Fruit fly (Drosophila melanogaster) whole organism, embryonic: Measurements from ENCODE around the gene Swip-1.

Experiments used
- Asciz ChIP-seq: fragments of 200-800 bp; sonication (Bioruptor generic); optimal IDR thresholded peaks from 2 replicates; lab custom pipeline; 2017; ENCODE audit warnings: missing biosample characterization, mild to moderate bottlenecking, missing genetic modification characterization, missing genetic modification reagents
- Atf6 ChIP-seq: fragments of 200-800 bp; sonication (Bioruptor generic); IDR thresholded peaks from 2 replicates; pipeline ENCODE4 v1.3.6; 2022; ENCODE audit warnings: missing biosample characterization, missing genetic modification characterization
- B-H2 ChIP-seq: fragments of 200-800 bp; sonication (Bioruptor generic); optimal IDR thresholded peaks from 2 replicates; lab custom pipeline; 2018; ENCODE audit warnings: missing biosample characterization, mild to moderate bottlenecking, missing genetic modification characterization
- BtbVII ChIP-seq: fragments of 200-800 bp; sonication (Bioruptor generic); optimal IDR thresholded peaks from 3 replicates; lab custom pipeline; 2017; ENCODE audit warnings: missing biosample characterization, mild to moderate bottlenecking, missing genetic modification characterization
- Bteb2 ChIP-seq: fragments of 200-800 bp; sonication (Bioruptor generic); optimal IDR thresholded peaks from 2 replicates; lab custom pipeline; 2016; ENCODE audit warnings: missing biosample characterization, missing genetic modification characterization
- CG10274 ChIP-seq: fragments of 200-800 bp; sonication (Bioruptor generic); optimal IDR thresholded peaks from 3 replicates; lab custom pipeline; 2017; ENCODE audit warnings: missing biosample characterization, mild to moderate bottlenecking, missing genetic modification characterization
- CG11247 ChIP-seq: fragments of 200-800 bp; sonication (Bioruptor generic); IDR thresholded peaks from 2 replicates; pipeline ENCODE4 v1.3.6; 2022; ENCODE audit warnings: missing biosample characterization, missing genetic modification characterization
- CG12299 ChIP-seq: fragments of 200-800 bp; sonication (Bioruptor generic); optimal IDR thresholded peaks from 2 replicates; lab custom pipeline; 2018; ENCODE audit warnings: missing biosample characterization, mild to moderate bottlenecking, missing genetic modification characterization
- CG1233 ChIP-seq: fragments of 200-800 bp; sonication (Bioruptor generic); optimal IDR thresholded peaks from 4 replicates; lab custom pipeline; 2018; ENCODE audit warnings: missing biosample characterization, mild to moderate bottlenecking, missing genetic modification characterization
- CG13894 ChIP-seq: fragments of 200-800 bp; sonication (Bioruptor generic); optimal IDR thresholded peaks from 3 replicates; lab custom pipeline; 2018; ENCODE audit warnings: missing biosample characterization, mild to moderate bottlenecking, missing genetic modification characterization, moderate library complexity
- CG14014 ChIP-seq: fragments of 200-800 bp; sonication (Bioruptor generic); IDR thresholded peaks from 2 replicates; pipeline ENCODE4 v1.3.6; 2022; ENCODE audit warnings: missing biosample characterization, missing genetic modification characterization
- CG14667 ChIP-seq: fragments of 200-800 bp; sonication (Bioruptor generic); IDR thresholded peaks from 2 replicates; pipeline ENCODE4 v1.3.6; 2022; ENCODE audit warnings: missing biosample characterization, missing genetic modification characterization
- CG17568 ChIP-seq: fragments of 200-800 bp; sonication (Bioruptor generic); optimal IDR thresholded peaks from 2 replicates; lab custom pipeline; 2018; ENCODE audit warnings: missing biosample characterization, mild to moderate bottlenecking, missing genetic modification characterization, moderate library complexity
- CG1832 ChIP-seq: fragments of 200-800 bp; sonication (Bioruptor generic); optimal IDR thresholded peaks from 2 replicates; lab custom pipeline; 2017; ENCODE audit warnings: missing biosample characterization, mild to moderate bottlenecking, missing genetic modification characterization, inconsistent platforms
- CG18619 ChIP-seq: fragments of 200-800 bp; sonication (Bioruptor generic); optimal IDR thresholded peaks from 3 replicates; lab custom pipeline; 2017; ENCODE audit warnings: missing biosample characterization, mild to moderate bottlenecking, missing genetic modification characterization
- CG32532 ChIP-seq: fragments of 200-800 bp; sonication (Bioruptor generic); IDR thresholded peaks from 2 replicates; pipeline ENCODE4 v1.3.6; 2022; ENCODE audit warnings: missing biosample characterization, missing genetic modification characterization
- CG4404 ChIP-seq: fragments of 200-800 bp; sonication (Bioruptor generic); IDR thresholded peaks from 2 replicates; pipeline ENCODE4 v1.3.6; 2022; ENCODE audit warnings: missing biosample characterization, missing genetic modification characterization
- CG5180 ChIP-seq: fragments of 200-800 bp; sonication (Bioruptor generic); optimal IDR thresholded peaks from 3 replicates; lab custom pipeline; 2017; ENCODE audit warnings: missing biosample characterization, missing genetic modification characterization, mild to moderate bottlenecking, moderate library complexity, missing genetic modification reagents
- CG8388 ChIP-seq: fragments of 200-800 bp; sonication (Bioruptor generic); optimal IDR thresholded peaks from 2 replicates; lab custom pipeline; 2019; ENCODE audit warnings: missing biosample characterization, mild to moderate bottlenecking, missing genetic modification characterization, moderate library complexity
- CG8765 ChIP-seq: fragments of 200-800 bp; sonication (Bioruptor generic); IDR thresholded peaks from 2 replicates; pipeline ENCODE4 v1.3.6; 2022; ENCODE audit warnings: missing biosample characterization, missing genetic modification characterization
- D19B ChIP-seq: fragments of 200-800 bp; sonication (Bioruptor generic); optimal IDR thresholded peaks from 2 replicates; lab custom pipeline; 2017; ENCODE audit warnings: missing biosample characterization, mild to moderate bottlenecking, missing genetic modification characterization
- Dad ChIP-seq: fragments of 200-800 bp; sonication (Bioruptor generic); optimal IDR thresholded peaks from 3 replicates; lab custom pipeline; 2016; ENCODE audit warnings: missing biosample characterization, missing genetic modification characterization
- Dfd ChIP-seq, 2 experiments: fragments of >200 bp; optimal IDR thresholded peaks; 2 replicates each; lab custom pipeline; 2017; ENCODE audit warnings: missing biosample characterization in 2 of 2, missing genetic modification characterization in 2 of 2
- Dll ChIP-seq: fragments of 200-800 bp; sonication (Bioruptor generic); IDR thresholded peaks from 4 replicates; pipeline ENCODE4 v1.3.6; 2022; ENCODE audit warnings: missing biosample characterization, missing genetic modification characterization; ENCODE audit not compliant: partially characterized antibody
- ERR ChIP-seq: fragments of 200-800 bp; sonication (Bioruptor generic); optimal IDR thresholded peaks from 2 replicates; lab custom pipeline; 2016; ENCODE audit warnings: missing biosample characterization, missing genetic modification characterization
- H2.0 ChIP-seq: fragments of 200-800 bp; sonication (Bioruptor generic); IDR thresholded peaks from 2 replicates; pipeline ENCODE4 v1.3.6; 2022; ENCODE audit warnings: missing biosample characterization, missing genetic modification characterization
- Hsf ChIP-seq: fragments of 200-800 bp; sonication (Bioruptor generic); optimal IDR thresholded peaks from 3 replicates; lab custom pipeline; 2016; ENCODE audit warnings: missing biosample characterization, missing genetic modification characterization
- Meics ChIP-seq: fragments of 200-800 bp; sonication (Bioruptor generic); optimal IDR thresholded peaks from 2 replicates; lab custom pipeline; 2017; ENCODE audit warnings: missing biosample characterization, mild to moderate bottlenecking, missing genetic modification characterization
- Nf-YA ChIP-seq: fragments of 200-800 bp; sonication (Bioruptor generic); IDR thresholded peaks from 2 replicates; pipeline ENCODE4 v1.3.6; 2022; ENCODE audit warnings: missing biosample characterization, missing genetic modification characterization
- Sox100B ChIP-seq: fragments of 200-800 bp; sonication (Bioruptor generic); optimal IDR thresholded peaks from 3 replicates; lab custom pipeline; 2018; ENCODE audit warnings: missing biosample characterization, mild to moderate bottlenecking, missing genetic modification characterization
- YL-1 ChIP-seq: fragments of 200-800 bp; sonication (Bioruptor generic); optimal IDR thresholded peaks from 3 replicates; lab custom pipeline; 2017; ENCODE audit warnings: missing biosample characterization, mild to moderate bottlenecking, missing genetic modification characterization
- br ChIP-seq: fragments of >200 bp; optimal IDR thresholded peaks from 2 replicates; lab custom pipeline; 2017
- chinmo ChIP-seq: fragments of 200-800 bp; sonication (Bioruptor generic); IDR thresholded peaks from 4 replicates; pipeline ENCODE4 v1.3.6; 2022; ENCODE audit warnings: missing biosample characterization, missing genetic modification characterization; ENCODE audit not compliant: partially characterized antibody
- dimm ChIP-seq: fragments of 200-800 bp; sonication (Bioruptor generic); IDR thresholded peaks from 2 replicates; pipeline ENCODE4 v1.3.6; 2022; ENCODE audit warnings: missing biosample characterization, missing genetic modification characterization
- dmrt11E ChIP-seq: fragments of 200-800 bp; sonication (Bioruptor generic); optimal IDR thresholded peaks from 3 replicates; lab custom pipeline; 2018; ENCODE audit warnings: missing biosample characterization, mild to moderate bottlenecking, missing genetic modification characterization, moderate library complexity
- dysf ChIP-seq: fragments of 200-800 bp; sonication (Bioruptor generic); IDR thresholded peaks from 3 replicates; pipeline ENCODE4 v1.3.6; 2022; ENCODE audit warnings: missing biosample characterization, missing genetic modification characterization
- ewg ChIP-seq: fragments of 200-800 bp; sonication (Bioruptor generic); optimal IDR thresholded peaks from 3 replicates; lab custom pipeline; 2017; ENCODE audit warnings: mild to moderate bottlenecking, missing biosample characterization, missing genetic modification reagents, missing genetic modification characterization
- fu2 ChIP-seq: fragments of 200-800 bp; sonication (Bioruptor generic); optimal IDR thresholded peaks from 2 replicates; lab custom pipeline; 2016; ENCODE audit warnings: missing biosample characterization, missing genetic modification characterization
- gem ChIP-seq: fragments of 200-800 bp; sonication (Bioruptor generic); optimal IDR thresholded peaks from 2 replicates; lab custom pipeline; 2019; ENCODE audit warnings: missing biosample characterization, mild to moderate bottlenecking, missing genetic modification characterization, moderate library complexity
- ind ChIP-seq: fragments of 200-800 bp; sonication (Bioruptor generic); optimal IDR thresholded peaks from 3 replicates; lab custom pipeline; 2016; ENCODE audit warnings: missing biosample characterization, missing genetic modification characterization
- jigr1 ChIP-seq: fragments of 200-800 bp; sonication (Bioruptor generic); IDR thresholded peaks from 3 replicates; pipeline ENCODE4 v1.3.6; 2022; ENCODE audit warnings: missing biosample characterization, missing genetic modification characterization
- kay ChIP-seq: fragments of 200-800 bp; sonication (Bioruptor generic); optimal IDR thresholded peaks from 2 replicates; lab custom pipeline; 2016; ENCODE audit warnings: missing biosample characterization, missing genetic modification characterization
- klu ChIP-seq: fragments of 200-800 bp; sonication (Bioruptor generic); IDR thresholded peaks from 2 replicates; pipeline ENCODE4 v1.3.6; 2022; ENCODE audit warnings: missing biosample characterization, missing genetic modification characterization
- kni ChIP-seq: fragments of 200-800 bp; sonication (Bioruptor generic); optimal IDR thresholded peaks from 3 replicates; lab custom pipeline; 2017; ENCODE audit warnings: mild to moderate bottlenecking, missing biosample characterization, missing genetic modification reagents, missing genetic modification characterization
- mam ChIP-seq: fragments of 200-800 bp; sonication (Bioruptor generic); optimal IDR thresholded peaks from 3 replicates; lab custom pipeline; 2016; ENCODE audit warnings: missing biosample characterization, missing genetic modification characterization
- mld ChIP-seq: fragments of 200-800 bp; sonication (Bioruptor generic); IDR thresholded peaks from 3 replicates; pipeline ENCODE4 v1.3.6; 2022; ENCODE audit warnings: missing biosample characterization, missing genetic modification characterization; ENCODE audit not compliant: partially characterized antibody
- nerfin-1 ChIP-seq: fragments of 200-800 bp; sonication (Bioruptor generic); optimal IDR thresholded peaks from 3 replicates; lab custom pipeline; 2019; ENCODE audit warnings: missing biosample characterization, mild to moderate bottlenecking, missing genetic modification characterization, moderate library complexity
- pfk ChIP-seq: fragments of 200-800 bp; sonication (Bioruptor generic); optimal IDR thresholded peaks from 2 replicates; lab custom pipeline; 2018; ENCODE audit warnings: missing biosample characterization, mild to moderate bottlenecking, missing genetic modification characterization, moderate library complexity
- sens ChIP-seq: fragments of 200-800 bp; sonication (Bioruptor generic); peaks from one replicate; lab custom pipeline; 2016; ENCODE audit warnings: missing biosample characterization, missing genetic modification characterization
- slou ChIP-seq: fragments of 200-800 bp; sonication (Bioruptor generic); optimal IDR thresholded peaks from 3 replicates; lab custom pipeline; 2016; ENCODE audit warnings: missing biosample characterization, missing genetic modification characterization
- sqz ChIP-seq: fragments of 200-800 bp; sonication (Bioruptor generic); optimal IDR thresholded peaks from 3 replicates; lab custom pipeline; 2018; ENCODE audit warnings: missing biosample characterization, mild to moderate bottlenecking, missing genetic modification characterization
- unc-4 ChIP-seq: fragments of 200-800 bp; sonication (Bioruptor generic); IDR thresholded peaks from 2 replicates; pipeline ENCODE4 v1.3.6; 2022; ENCODE audit warnings: missing biosample characterization, missing genetic modification characterization; ENCODE audit not compliant: partially characterized antibody

The Swip-1 gene

DNA sequence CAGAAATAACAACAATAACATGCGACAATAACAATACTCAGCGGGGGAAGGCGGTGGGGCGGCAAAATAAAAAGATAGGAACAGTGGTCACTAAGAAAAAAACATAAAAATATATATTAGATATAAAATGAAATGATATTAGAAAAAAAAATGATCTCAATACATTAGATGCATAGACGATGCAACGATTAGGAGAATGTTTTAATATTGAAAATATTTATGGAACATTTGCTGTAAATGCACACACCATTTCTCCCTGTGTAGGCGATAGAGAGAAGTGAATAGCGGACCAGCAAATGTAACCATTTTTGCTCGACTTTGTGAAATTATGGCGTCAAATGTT is 20.9 kb downstream of the Swip-1 start (continued):
- peak; percentile 80 for TF ChIP-seq CG4404 (GFP tag; lab: Robert Waterston, UW)
- TF ChIP-seq H2.0 (GFP tag; lab: Robert Waterston, UW) = peak; percentile 88
- peak; percentile 85 for TF ChIP-seq CG13894
- TF ChIP-seq CG14014 (GFP tag; lab: Robert Waterston, UW) = peak; percentile 95
- TF ChIP-seq kni (GFP tag; lab: Kevin White, UChicago) = no peak
- TF ChIP-seq Asciz (GFP tag; lab: Kevin White, UChicago) = peak; percentile 13
- TF ChIP-seq Bteb2 (GFP tag; lab: Kevin White, UChicago) = peak; percentile 61
- TF ChIP-seq CG18619 (GFP tag; lab: Kevin White, UChicago) = peak; percentile 66
- no peak for TF ChIP-seq CG5180 (GFP tag; lab: Kevin White, UChicago)
- peak; percentile 16 for TF ChIP-seq Sox100B
- TF ChIP-seq CG12299 (tag; lab: Kevin White, UChicago) = peak; percentile 68
- TF ChIP-seq chinmo = no peak; the same call in 2 of the 4 replicates
- peak; percentile 85 for TF ChIP-seq sens
- peak; percentile 52 for TF ChIP-seq dimm (GFP tag; lab: Robert Waterston, UW)
- TF ChIP-seq br (lab: Kevin White, UChicago) = no peak
- TF ChIP-seq Meics (GFP tag; lab: Kevin White, UChicago) = peak; percentile 89
- no peak for TF ChIP-seq kay
- TF ChIP-seq pfk (GFP tag; lab: Kevin White, UChicago) = no peak
- peak; percentile 8 for TF ChIP-seq sqz (GFP tag; lab: Kevin White, UChicago)
- peak; percentile 0 for TF ChIP-seq nerfin-1 (tag; lab: Kevin White, UChicago)
- peak; percentile 62; the same call in 1 of the 2 replicates for TF ChIP-seq Nf-YA
- TF ChIP-seq dysf = peak; percentile 94
- TF ChIP-seq ERR (GFP tag; lab: Kevin White, UChicago) = no peak
- peak; percentile 66 for TF ChIP-seq mam
- TF ChIP-seq ewg (GFP tag; lab: Kevin White, UChicago) = no peak
- no peak for TF ChIP-seq CG1832 (GFP tag; lab: Kevin White, UChicago)
- TF ChIP-seq CG17568 (GFP tag; lab: Kevin White, UChicago) = peak; percentile 63
- TF ChIP-seq slou (GFP tag; lab: Kevin White, UChicago) = peak; percentile 63
- peak; percentile 75 for TF ChIP-seq CG1233
- peak; percentile 56 for TF ChIP-seq CG10274 (GFP tag; lab: Kevin White, UChicago)
- no peak for TF ChIP-seq Dfd (GFP tag; optimal IDR thresholded peaks at IDR 0.05; lab: Kevin White, UChicago)
- peak; percentile 62 for TF ChIP-seq Hsf (GFP tag; lab: Kevin White, UChicago)
- TF ChIP-seq CG8388 (GFP tag; lab: Kevin White, UChicago) = peak; percentile 57
- peak; percentile 68 for TF ChIP-seq CG8765 (GFP tag; lab: Robert Waterston, UW)
- TF ChIP-seq unc-4 (GFP tag; lab: Robert Waterston, UW) = no peak
- TF ChIP-seq ind (GFP tag; lab: Kevin White, UChicago) = peak; percentile 86
- peak; percentile 42 for TF ChIP-seq B-H2 (GFP tag; lab: Kevin White, UChicago)
- peak; percentile 13 for TF ChIP-seq Dad (GFP tag; lab: Kevin White, UChicago)
- no peak for TF ChIP-seq YL-1
- TF ChIP-seq CG32532 (GFP tag; lab: Robert Waterston, UW) = peak; percentile 97
- TF ChIP-seq CG14667 = peak; percentile 80
- peak; percentile 87 for TF ChIP-seq gem (tag; lab: Kevin White, UChicago)
- peak; percentile 60 for TF ChIP-seq dmrt11E (tag; lab: Kevin White, UChicago)
- no peak for TF ChIP-seq mld (GFP tag; lab: Robert Waterston, UW)
- peak; percentile 39 for TF ChIP-seq fu2 (GFP tag; lab: Kevin White, UChicago)
- peak; percentile 83 for TF ChIP-seq BtbVII
- TF ChIP-seq Atf6 (GFP tag; lab: Robert Waterston, UW) = peak; percentile 96
- TF ChIP-seq CG11247 (GFP tag; lab: Robert Waterston, UW) = peak; percentile 92
- TF ChIP-seq jigr1 (GFP tag; lab: Robert Waterston, UW) = peak; percentile 40; the same call in 2 of the 3 replicates
- TF ChIP-seq Dll (GFP tag; lab: Robert Waterston, UW) = no peak
- peak; percentile 80 for TF ChIP-seq klu (GFP tag; lab: Robert Waterston, UW)
- TF ChIP-seq D19B = no peak
